Worm (Caenorhabditis elegans) whole organism, mixed stage, embryonic: ENCODE data around the gene polh-1.

ENCODE experiments used
- M03D4.4 ChIP-seq: sonication (generic microtip); optimal IDR thresholded peaks from 2 replicates; lab custom pipeline; 2017; ENCODE audit warnings: mild to moderate bottlenecking, missing genetic modification characterization, missing compliant biosample characterization
- bed-3 ChIP-seq: fragments of 200-800 bp; sonication (Bioruptor generic); optimal IDR thresholded peaks from 3 replicates; lab custom pipeline; 2018; ENCODE audit warnings: mild to moderate bottlenecking, missing genetic modification characterization, moderate library complexity, missing compliant biosample characterization
- blmp-1 ChIP-seq: fragments of 150-350 bp; optimal IDR thresholded peaks from 2 replicates; lab custom pipeline; 2014; ENCODE audit warnings: missing biosample characterization, missing genetic modification characterization
- ceh-39 ChIP-seq: fragments of 150-350 bp; optimal IDR thresholded peaks from 2 replicates; lab custom pipeline; 2014; ENCODE audit warnings: missing biosample characterization, missing genetic modification characterization
- ceh-43 ChIP-seq: fragments of 200-800 bp; sonication (Bioruptor generic); optimal IDR thresholded peaks from 2 replicates; lab custom pipeline; 2018; ENCODE audit warnings: mild to moderate bottlenecking, missing genetic modification characterization, moderate library complexity, missing compliant biosample characterization
- ceh-83 ChIP-seq: fragments of 200-800 bp; sonication (Bioruptor generic); optimal IDR thresholded peaks from 2 replicates; lab custom pipeline; 2018; ENCODE audit warnings: mild to moderate bottlenecking, missing genetic modification characterization, missing compliant biosample characterization
- ces-1 ChIP-seq: fragments of 150-350 bp; optimal IDR thresholded peaks from 2 replicates; lab custom pipeline; 2014; ENCODE audit warnings: missing biosample characterization, missing genetic modification reagents, missing genetic modification characterization
- cnd-1 ChIP-seq: fragments of 200-800 bp; sonication (Bioruptor generic); optimal IDR thresholded peaks from 2 replicates; lab custom pipeline; 2018; ENCODE audit warnings: mild to moderate bottlenecking, missing genetic modification characterization, missing compliant biosample characterization
- drap-1 ChIP-seq: fragments of 200-800 bp; sonication (Bioruptor generic); optimal IDR thresholded peaks from 3 replicates; lab custom pipeline; 2018; ENCODE audit warnings: mild to moderate bottlenecking, missing genetic modification characterization, missing compliant biosample characterization
- elt-1 ChIP-seq: sonication (generic microtip); optimal IDR thresholded peaks from 2 replicates; lab custom pipeline; 2017; ENCODE audit warnings: missing genetic modification characterization, mild to moderate bottlenecking, missing compliant biosample characterization, antibody characterized with exemption, moderate library complexity, borderline replicate concordance; ENCODE audit not compliant: insufficient read depth
- elt-3 ChIP-seq: fragments of 150-350 bp; optimal IDR thresholded peaks from 2 replicates; lab custom pipeline; 2014; ENCODE audit warnings: missing biosample characterization, missing genetic modification characterization
- flh-1 ChIP-seq: fragments of 200-800 bp; sonication (Bioruptor generic); optimal IDR thresholded peaks from 2 replicates; lab custom pipeline; 2018; ENCODE audit warnings: mild to moderate bottlenecking, missing genetic modification characterization, moderate library complexity, missing compliant biosample characterization
- ham-2 ChIP-seq: fragments of 200-800 bp; sonication (Bioruptor generic); optimal IDR thresholded peaks from 2 replicates; lab custom pipeline; 2018; ENCODE audit warnings: mild to moderate bottlenecking, missing genetic modification characterization, missing compliant biosample characterization
- hlh-1 ChIP-seq: fragments of 150-350 bp; optimal IDR thresholded peaks from 2 replicates; lab custom pipeline; 2014; ENCODE audit warnings: missing biosample characterization, missing genetic modification reagents, missing genetic modification characterization
- lin-13 ChIP-seq: fragments of 150-350 bp; optimal IDR thresholded peaks from 2 replicates; lab custom pipeline; 2014; ENCODE audit warnings: missing biosample characterization, missing genetic modification characterization
- lin-32 ChIP-seq: fragments of 200-800 bp; sonication (Bioruptor generic); optimal IDR thresholded peaks from 2 replicates; lab custom pipeline; 2018; ENCODE audit warnings: mild to moderate bottlenecking, missing genetic modification characterization, missing compliant biosample characterization
- lsy-2 ChIP-seq: fragments of 150-350 bp; optimal IDR thresholded peaks from 2 replicates; lab custom pipeline; 2014; ENCODE audit warnings: missing biosample characterization, missing genetic modification characterization
- mab-5 ChIP-seq: fragments of 150-350 bp; optimal IDR thresholded peaks from 2 replicates; lab custom pipeline; 2014; ENCODE audit warnings: missing biosample characterization, missing genetic modification characterization
- mep-1 ChIP-seq: fragments of 150-350 bp; optimal IDR thresholded peaks from 2 replicates; lab custom pipeline; 2017; ENCODE audit warnings: missing biosample characterization, missing genetic modification reagents, missing genetic modification characterization, inconsistent platforms
- mls-2 ChIP-seq: sonication (generic microtip); optimal IDR thresholded peaks from 2 replicates; lab custom pipeline; 2016; ENCODE audit warnings: mild to moderate bottlenecking, missing genetic modification characterization, moderate library complexity, missing compliant biosample characterization
- nhr-12 ChIP-seq: fragments of 150-350 bp; optimal IDR thresholded peaks from 2 replicates; lab custom pipeline; 2014; ENCODE audit warnings: missing biosample characterization, missing genetic modification characterization
- nhr-2 ChIP-seq: fragments of 150-350 bp; optimal IDR thresholded peaks from 2 replicates; lab custom pipeline; 2014; ENCODE audit warnings: missing biosample characterization, missing genetic modification characterization
- nhr-237 ChIP-seq: fragments of 150-350 bp; optimal IDR thresholded peaks from 2 replicates; lab custom pipeline; 2014; ENCODE audit warnings: missing biosample characterization, missing genetic modification characterization
- nhr-28 ChIP-seq: fragments of 150-350 bp; optimal IDR thresholded peaks from 2 replicates; lab custom pipeline; 2014; ENCODE audit warnings: missing biosample characterization, missing genetic modification characterization
- nhr-76 ChIP-seq: sonication (generic microtip); optimal IDR thresholded peaks from 2 replicates; lab custom pipeline; 2017; ENCODE audit warnings: missing biosample characterization, missing genetic modification characterization
- pha-4 ChIP-seq: fragments of 150-350 bp; optimal IDR thresholded peaks from 2 replicates; lab custom pipeline; 2018; ENCODE audit warnings: missing biosample characterization, missing genetic modification reagents, missing genetic modification characterization
- sem-2 ChIP-seq: fragments of 200-800 bp; sonication (Bioruptor generic); optimal IDR thresholded peaks from 2 replicates; lab custom pipeline; 2018; ENCODE audit warnings: mild to moderate bottlenecking, missing genetic modification characterization, missing compliant biosample characterization
- snpc-4 ChIP-seq: fragments of 150-350 bp; optimal IDR thresholded peaks from 2 replicates; lab custom pipeline; 2014; ENCODE audit warnings: missing biosample characterization, missing genetic modification characterization
- sptf-1 ChIP-seq: sonication (generic microtip); optimal IDR thresholded peaks from 2 replicates; lab custom pipeline; 2017; ENCODE audit warnings: mild to moderate bottlenecking, missing genetic modification characterization, moderate library complexity, missing compliant biosample characterization
- tbx-8 ChIP-seq: fragments of 200-800 bp; sonication (Bioruptor generic); optimal IDR thresholded peaks from 2 replicates; lab custom pipeline; 2018; ENCODE audit warnings: mild to moderate bottlenecking, missing genetic modification characterization, moderate library complexity, missing compliant biosample characterization
- unc-120 ChIP-seq: sonication (generic microtip); optimal IDR thresholded peaks from 2 replicates; lab custom pipeline; 2017; ENCODE audit warnings: missing genetic modification characterization, missing compliant biosample characterization; ENCODE audit not compliant: poor library complexity, severe bottlenecking
- unc-39 ChIP-seq: fragments of 150-350 bp; optimal IDR thresholded peaks from 2 replicates; lab custom pipeline; 2014; ENCODE audit warnings: missing biosample characterization, missing genetic modification characterization
- unc-62 ChIP-seq: fragments of 150-350 bp; optimal IDR thresholded peaks from 2 replicates; lab custom pipeline; 2014; ENCODE audit warnings: missing biosample characterization, missing genetic modification reagents, missing genetic modification characterization
- zip-8 ChIP-seq: fragments of 150-350 bp; optimal IDR thresholded peaks from 2 replicates; lab custom pipeline; 2014; ENCODE audit warnings: missing biosample characterization, missing genetic modification characterization
- ztf-11 ChIP-seq: fragments of 150-350 bp; optimal IDR thresholded peaks from 2 replicates; lab custom pipeline; 2014; ENCODE audit warnings: missing biosample characterization, missing genetic modification characterization

Gene polh-1

ce11 chrIII:1925048-1925537 lies 25.0 kb downstream of the polh-1 start:
- no peak for TF ChIP-seq sem-2 (GFP tag; lab: Kevin White, UChicago)
- no peak for TF ChIP-seq bed-3
- TF ChIP-seq pha-4 (tag; lab: Kevin White, UChicago) = peak; percentile 94
- TF ChIP-seq mls-2 (tag; lab: Kevin White, UChicago) = peak; percentile 65
- no peak for TF ChIP-seq zip-8 (tag; lab: Kevin White, UChicago)
- peak; percentile 78 for TF ChIP-seq lsy-2 (tag; lab: Kevin White, UChicago)
- TF ChIP-seq unc-39 (tag; lab: Kevin White, UChicago) = no peak
- TF ChIP-seq mep-1 (tag; lab: Kevin White, UChicago) = peak; percentile 90
- peak; percentile 64 for TF ChIP-seq nhr-2 (tag; lab: Kevin White, UChicago)
- peak; percentile 86 for TF ChIP-seq sptf-1 (tag; lab: Kevin White, UChicago)
- peak; percentile 58 for TF ChIP-seq elt-1
- TF ChIP-seq nhr-12 (tag; lab: Kevin White, UChicago) = no peak
- TF ChIP-seq ztf-11 (tag; lab: Kevin White, UChicago) = peak; percentile 68
- TF ChIP-seq lin-32 (GFP tag; lab: Kevin White, UChicago) = no peak
- peak; percentile 84 for TF ChIP-seq M03D4.4 (tag; lab: Kevin White, UChicago)
- peak; percentile 91 for TF ChIP-seq ces-1 (GFP tag; lab: Kevin White, UChicago)
- no peak for TF ChIP-seq flh-1 (GFP tag; lab: Kevin White, UChicago)
- TF ChIP-seq mab-5 (tag; lab: Kevin White, UChicago) = peak; percentile 51
- peak; percentile 53 for TF ChIP-seq lin-13 (tag; lab: Kevin White, UChicago)
- TF ChIP-seq blmp-1 (tag; lab: Kevin White, UChicago) = peak; percentile 85
- no peak for TF ChIP-seq nhr-76 (tag; lab: Kevin White, UChicago)
- TF ChIP-seq ceh-43 = peak; percentile 62
- TF ChIP-seq drap-1 (GFP tag; lab: Kevin White, UChicago) = peak; percentile 72
- peak; percentile 98 for TF ChIP-seq unc-62 (GFP tag; lab: Kevin White, UChicago)
- peak; percentile 6 for TF ChIP-seq ceh-83
- TF ChIP-seq cnd-1 (tag; lab: Kevin White, UChicago) = no peak
- peak; percentile 93 for TF ChIP-seq unc-120 (tag; lab: Kevin White, UChicago)
- TF ChIP-seq tbx-8 (GFP tag; lab: Kevin White, UChicago) = no peak
- peak; percentile 94 for TF ChIP-seq hlh-1
- TF ChIP-seq ham-2 (GFP tag; lab: Kevin White, UChicago) = peak; percentile 82
- peak; percentile 73 for TF ChIP-seq elt-3 (tag; lab: Kevin White, UChicago)
- TF ChIP-seq nhr-28 (tag; lab: Kevin White, UChicago) = peak; percentile 32
- TF ChIP-seq snpc-4 (tag; lab: Kevin White, UChicago) = no peak
- peak; percentile 25 for TF ChIP-seq ceh-39 (tag; lab: Kevin White, UChicago)
- TF ChIP-seq nhr-237 (tag; lab: Kevin White, UChicago) = peak; percentile 95

DNA sequence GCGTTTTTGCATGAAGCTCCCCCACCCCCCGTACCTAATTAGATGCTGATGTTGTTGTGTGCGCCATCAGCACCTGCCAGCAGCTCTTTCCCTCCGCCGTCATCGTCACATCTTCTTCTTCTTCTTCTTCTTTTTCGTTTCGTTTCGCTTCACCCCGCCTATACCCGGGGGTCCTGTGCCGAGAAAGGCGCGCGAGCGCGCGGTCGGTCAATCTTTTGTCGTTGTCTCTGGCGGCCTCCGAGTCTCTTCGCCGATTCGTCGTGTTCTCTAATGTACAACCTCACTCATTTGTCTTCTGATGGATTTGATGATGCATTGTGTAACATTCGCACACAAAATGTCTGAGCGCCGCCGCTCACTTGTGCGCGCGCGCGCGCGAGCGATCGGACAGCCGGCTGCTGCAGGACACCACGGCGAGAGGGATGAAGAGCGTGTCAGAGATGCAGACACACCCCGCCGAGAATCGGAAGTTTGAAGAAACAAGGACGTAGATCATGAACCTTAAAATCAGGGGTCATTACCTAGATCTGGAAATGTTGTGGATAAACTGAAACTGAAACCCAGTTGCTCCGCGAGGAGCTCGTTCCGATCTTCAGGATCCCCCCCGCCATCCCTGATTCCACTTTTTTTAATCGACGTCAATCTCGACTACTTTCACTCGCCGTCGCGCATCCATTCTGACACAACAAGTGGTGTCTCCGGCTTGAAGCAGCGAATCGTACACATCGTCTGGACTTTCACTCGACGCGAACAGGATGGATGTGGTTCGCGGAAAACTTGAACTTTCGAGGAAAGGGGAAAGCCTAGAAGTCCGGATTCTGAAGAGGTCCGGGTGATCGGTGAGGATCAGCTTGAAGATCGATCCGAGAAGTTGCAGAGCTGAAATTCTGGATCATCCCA lies 26.4 kb downstream of the polh-1 start:
- TF ChIP-seq blmp-1 (tag; lab: Kevin White, UChicago) (peak; percentile 60), nhr-2 (tag; lab: Kevin White, UChicago) (peak; percentile 47), nhr-237 (tag; lab: Kevin White, UChicago) (peak; percentile 78), nhr-12 (tag; lab: Kevin White, UChicago) (peak; percentile 3), sptf-1 (tag; lab: Kevin White, UChicago) (peak; percentile 89), unc-62 (GFP tag; lab: Kevin White, UChicago) (peak; percentile 98), ces-1 (GFP tag; lab: Kevin White, UChicago) (peak; percentile 82), drap-1 (GFP tag; lab: Kevin White, UChicago) (peak; percentile 64), elt-3 (tag; lab: Kevin White, UChicago) (peak; percentile 30), snpc-4 (tag; lab: Kevin White, UChicago) (no peak), nhr-76 (tag; lab: Kevin White, UChicago) (no peak), ceh-83 (peak; percentile 11), ztf-11 (tag; lab: Kevin White, UChicago) (peak; percentile 42), elt-1 (no peak), lin-32 (GFP tag; lab: Kevin White, UChicago) (no peak), cnd-1 (tag; lab: Kevin White, UChicago) (peak; percentile 31), mab-5 (tag; lab: Kevin White, UChicago) (peak; percentile 42), lsy-2 (tag; lab: Kevin White, UChicago) (peak; percentile 52), ham-2 (GFP tag; lab: Kevin White, UChicago) (peak; percentile 98), zip-8 (tag; lab: Kevin White, UChicago) (no peak), hlh-1 (peak; percentile 94), mep-1 (tag; lab: Kevin White, UChicago) (peak; percentile 79), ceh-39 (tag; lab: Kevin White, UChicago) (no peak), tbx-8 (GFP tag; lab: Kevin White, UChicago) (peak; percentile 74), ceh-43 (peak; percentile 29), M03D4.4 (tag; lab: Kevin White, UChicago) (peak; percentile 72), bed-3 (peak; percentile 42), unc-120 (tag; lab: Kevin White, UChicago) (peak; percentile 94), mls-2 (tag; lab: Kevin White, UChicago) (peak; percentile 83), pha-4 (tag; lab: Kevin White, UChicago) (peak; percentile 91)
- TF ChIP-seq, all 35 proteins: peak for 24
